Fruit fly (Drosophila melanogaster): ENCODE data around the gene CG1271.
A peak's percentile ranks its signal among the peaks of the same experiment; 100 is the strongest.

The CG1271 gene

DNA sequence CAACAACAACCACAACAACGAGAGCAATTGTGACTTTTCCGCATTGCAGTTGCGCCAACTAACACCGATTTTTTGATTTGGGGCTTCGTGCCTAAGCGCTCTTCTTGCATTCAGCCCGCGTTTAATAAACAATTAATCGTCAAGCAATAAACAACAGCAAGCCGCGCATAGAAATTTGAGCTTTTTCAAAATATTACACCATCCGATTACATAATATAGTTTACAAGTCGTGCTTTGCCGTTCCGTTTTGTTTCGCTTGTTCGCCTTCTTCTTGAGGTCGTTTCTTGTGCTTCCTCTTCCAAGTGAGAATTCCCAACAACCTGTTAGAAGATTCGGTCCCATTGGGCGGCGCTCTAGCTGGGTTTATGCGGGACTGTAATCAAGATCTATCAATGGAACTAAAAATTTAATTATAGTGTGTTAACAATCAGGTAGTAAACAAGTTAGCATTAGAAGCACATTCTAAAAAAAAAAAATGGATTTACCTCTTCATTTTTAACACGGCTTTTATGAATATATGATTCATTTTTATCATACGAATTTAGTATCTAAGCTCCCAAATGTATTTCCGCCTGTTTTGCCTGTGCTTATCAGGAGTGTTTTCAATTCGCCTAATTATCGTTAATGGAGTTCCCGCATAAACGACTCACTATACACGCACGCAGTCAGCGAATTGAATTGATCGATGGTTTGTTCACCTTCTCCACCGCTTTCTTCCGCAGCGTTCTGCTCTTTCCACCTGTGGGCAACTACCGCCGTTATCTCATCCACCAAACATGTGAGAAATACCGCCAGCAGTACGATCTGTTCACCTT, 16.3 kb upstream of the CG1271 start (continued):
- TF ChIP-seq crp (GFP tag; optimal IDR thresholded peaks at IDR 0.05), result peak in 1 of 2 experiments; percentile 25
- peak; percentile 10 for TF ChIP-seq Hmx (GFP tag; optimal IDR thresholded peaks at IDR 0.05)
- peak; percentile 92 for TF ChIP-seq Meics (GFP tag; optimal IDR thresholded peaks at IDR 0.05)
- TF ChIP-seq lbe (GFP tag; optimal IDR thresholded peaks at IDR 0.05), result peak; percentile 57
- peak; percentile 89 for TF ChIP-seq CG15269 (tag; optimal IDR thresholded peaks at IDR 0.05)
- peak; percentile 78 for TF ChIP-seq kni (GFP tag; optimal IDR thresholded peaks at IDR 0.05)
- TF ChIP-seq Bteb2 (GFP tag; optimal IDR thresholded peaks at IDR 0.05), result peak; percentile 78
- peak; percentile 68 for TF ChIP-seq Jarid2 (GFP tag; optimal IDR thresholded peaks at IDR 0.05)
- TF ChIP-seq sug (tag; optimal IDR thresholded peaks at IDR 0.05), result peak; percentile 85
- peak; percentile 84 for TF ChIP-seq CG13775 (GFP tag; optimal IDR thresholded peaks at IDR 0.05)
- TF ChIP-seq CG7372 (GFP tag; IDR thresholded peaks at IDR 0.05), result peak; percentile 59
- TF ChIP-seq TFAM (GFP tag; optimal IDR thresholded peaks at IDR 0.05), result peak; percentile 26
- TF ChIP-seq fru (optimal IDR thresholded peaks at IDR 0.05), result no peak
- no peak for TF ChIP-seq CG15479 (GFP tag; optimal IDR thresholded peaks at IDR 0.05)
- TF ChIP-seq Usf (GFP tag; optimal IDR thresholded peaks at IDR 0.05), result peak; percentile 67
- peak; percentile 61 for TF ChIP-seq MTF-1 (GFP tag; optimal IDR thresholded peaks at IDR 0.05; ENCODE audit: borderline replicate concordance)
- peak; percentile 63 for TF ChIP-seq Aef1 (GFP tag; IDR thresholded peaks at IDR 0.05)
- no peak for TF ChIP-seq h (optimal IDR thresholded peaks at IDR 0.05)
- TF ChIP-seq wek (GFP tag; optimal IDR thresholded peaks at IDR 0.05), result peak; percentile 59
- peak; percentile 4 for TF ChIP-seq NC2β (GFP tag; optimal IDR thresholded peaks at IDR 0.05)
- peak; percentile 41; the same call in 1 of the 3 replicates for TF ChIP-seq CG11093 (GFP tag; IDR thresholded peaks at IDR 0.05)
- TF ChIP-seq hth (optimal IDR thresholded peaks at IDR 0.05), result no peak
- TF ChIP-seq stwl (tag; optimal IDR thresholded peaks at IDR 0.05), result peak; percentile 26
- TF ChIP-seq CG8765 (GFP tag; IDR thresholded peaks at IDR 0.05), result peak; percentile 67
- TF ChIP-seq twi (tag; optimal IDR thresholded peaks at IDR 0.05), result peak; percentile 77
- peak; percentile 81 for TF ChIP-seq fd96Cb (tag; optimal IDR thresholded peaks at IDR 0.05)
- peak; percentile 84 for TF ChIP-seq lilli (GFP tag; optimal IDR thresholded peaks at IDR 0.05)
- TF ChIP-seq CG1832 (GFP tag; optimal IDR thresholded peaks at IDR 0.05), result no peak
- no peak for TF ChIP-seq ato (GFP tag; IDR thresholded peaks at IDR 0.05; ENCODE audit: partially characterized antibody)
- peak; percentile 67 for TF ChIP-seq az2 (GFP tag; optimal IDR thresholded peaks at IDR 0.05)
- peak; percentile 94 for TF ChIP-seq CG9727 (GFP tag; optimal IDR thresholded peaks at IDR 0.05)
- peak; percentile 67 for TF ChIP-seq sqz (GFP tag; optimal IDR thresholded peaks at IDR 0.05)
- TF ChIP-seq CG13624 (GFP tag; optimal IDR thresholded peaks at IDR 0.05), result peak; percentile 80
- peak; percentile 62; the same call in 1 of the 3 replicates for TF ChIP-seq CG3726 (GFP tag; IDR thresholded peaks at IDR 0.05)
- peak; percentile 59 for TF ChIP-seq CG10462 (GFP tag; optimal IDR thresholded peaks at IDR 0.05)
- no peak for TF ChIP-seq jigr1 (GFP tag; IDR thresholded peaks at IDR 0.05)
- TF ChIP-seq CG7357 (GFP tag; IDR thresholded peaks at IDR 0.05), result 0 out of 3 replicates have a peak, but pooled peaks have one; percentile 15
- 0 out of 2 replicates have a peak, but pooled peaks have one; percentile 8 for TF ChIP-seq ro (GFP tag; IDR thresholded peaks at IDR 0.05)
- TF ChIP-seq GATAe (GFP tag; conservative IDR thresholded peaks at IDR 0.05), result no peak
- TF ChIP-seq sens (GFP tag), result peak; percentile 97
- TF ChIP-seq gt (GFP tag; IDR thresholded peaks at IDR 0.05), result no peak
- peak in 1 of 3 experiments; percentile 90 for TF ChIP-seq lola (GFP tag; optimal IDR thresholded peaks at IDR 0.05)
- peak; percentile 91 for TF ChIP-seq CG14710 (tag; optimal IDR thresholded peaks at IDR 0.05)
- peak; percentile 60 for TF ChIP-seq nau (GFP tag; optimal IDR thresholded peaks at IDR 0.05)
- peak; percentile 76 for TF ChIP-seq CG17568 (GFP tag; optimal IDR thresholded peaks at IDR 0.05)
- TF ChIP-seq CG18619 (GFP tag; optimal IDR thresholded peaks at IDR 0.05), result peak; percentile 86
- peak; percentile 84 for TF ChIP-seq Ssrp (tag; optimal IDR thresholded peaks at IDR 0.05)
- no peak for TF ChIP-seq pan (optimal IDR thresholded peaks at IDR 0.05)
- peak in 1 of 2 experiments; percentile 71 for TF ChIP-seq pan (GFP tag; optimal IDR thresholded peaks at IDR 0.05 in 1 of 2, IDR thresholded peaks at IDR 0.05 in 1 of 2)
